Worm (Caenorhabditis elegans) whole organism, young adult: Measurements from ENCODE around the gene irld-15.
A peak's percentile ranks its signal among the peaks of the same experiment; 100 is the strongest.

ENCODE experiments used
- F10E7.11 ChIP-seq: sonication (generic microtip); optimal IDR thresholded peaks from 2 replicates; lab custom pipeline; 2017; ENCODE audit warnings: mild to moderate bottlenecking, missing genetic modification characterization, moderate library complexity, missing compliant biosample characterization
- F22D6.2 ChIP-seq: sonication (generic microtip); optimal IDR thresholded peaks from 2 replicates; lab custom pipeline; 2016; ENCODE audit warnings: mild to moderate bottlenecking, missing genetic modification characterization, missing compliant biosample characterization
- F33H1.4 ChIP-seq: fragments of 200-800 bp; sonication (Bioruptor generic); IDR thresholded peaks from 2 replicates; pipeline ENCODE4 v1.3.6; 2022; ENCODE audit warnings: missing genetic modification reagents, missing genetic modification characterization, missing compliant biosample characterization
- F39B2.1 ChIP-seq: fragments of 200-800 bp; sonication (Bioruptor generic); IDR thresholded peaks from 2 replicates; pipeline ENCODE4 v1.3.6; 2022; ENCODE audit warnings: missing genetic modification reagents, missing genetic modification characterization, missing compliant biosample characterization
- K11D2.4 ChIP-seq: fragments of 200-800 bp; sonication (Bioruptor generic); IDR thresholded peaks from 2 replicates; pipeline ENCODE4 v1.3.6; 2022; ENCODE audit warnings: missing genetic modification reagents, missing genetic modification characterization, missing compliant biosample characterization
- Y79H2A.3 ChIP-seq: fragments of 200-800 bp; sonication (Bioruptor generic); conservative IDR thresholded peaks from 2 replicates; pipeline ENCODE4 v1.3.6; 2022; ENCODE audit warnings: missing genetic modification reagents, missing genetic modification characterization, missing compliant biosample characterization
- ama-1 ChIP-seq, 3 experiments: fragments of 150-350 bp in 1 of 3; sonication (generic microtip) in 2 of 3; optimal IDR thresholded peaks; 2 replicates each; lab custom pipeline; 2014 to 2018; ENCODE audit warnings: missing biosample characterization in 2 of 3, missing genetic modification characterization in 2 of 3, missing genetic modification reagents in 2 of 3
- aptf-2 ChIP-seq: fragments of 200-800 bp; sonication (Bioruptor generic); conservative IDR thresholded peaks from 2 replicates; pipeline ENCODE4 v1.3.6; 2022; ENCODE audit warnings: missing genetic modification reagents, missing genetic modification characterization, missing compliant biosample characterization
- atf-7 ChIP-seq: sonication (generic microtip); optimal IDR thresholded peaks from 2 replicates; lab custom pipeline; 2017; ENCODE audit warnings: mild to moderate bottlenecking, missing genetic modification characterization, missing compliant biosample characterization
- attf-5 ChIP-seq: fragments of 200-800 bp; sonication (Bioruptor generic); optimal IDR thresholded peaks from 2 replicates; lab custom pipeline; 2018; ENCODE audit warnings: mild to moderate bottlenecking, missing genetic modification characterization, missing compliant biosample characterization
- bed-1 ChIP-seq: fragments of 200-800 bp; sonication (Bioruptor generic); IDR thresholded peaks from 2 replicates; pipeline ENCODE4 v1.3.6; 2022; ENCODE audit warnings: missing genetic modification reagents, missing genetic modification characterization, missing compliant biosample characterization
- bed-2 ChIP-seq: fragments of 200-800 bp; sonication (Bioruptor generic); IDR thresholded peaks from 2 replicates; pipeline ENCODE4 v1.3.6; 2022; ENCODE audit warnings: missing genetic modification reagents, missing genetic modification characterization, missing compliant biosample characterization
- ccch-3 ChIP-seq: fragments of 200-800 bp; sonication (Bioruptor generic); optimal IDR thresholded peaks from 2 replicates; lab custom pipeline; 2018; ENCODE audit warnings: mild to moderate bottlenecking, missing genetic modification characterization, missing compliant biosample characterization
- cebp-1 ChIP-seq, 2 experiments: fragments of 200-800 bp in 1 of 2; sonication (Bioruptor generic) in 1 of 2; sonication (generic microtip) in 1 of 2; IDR thresholded peaks in 1 of 2; optimal IDR thresholded peaks in 1 of 2; 2 replicates each; pipeline versions ENCODE4 v1.3.6 to Lab custom; 2017 to 2022; ENCODE audit warnings: missing compliant biosample characterization in 2 of 2, missing genetic modification characterization in 2 of 2, mild to moderate bottlenecking in 1 of 2, missing genetic modification reagents in 1 of 2, moderate library complexity in 1 of 2
- ceh-100 ChIP-seq: fragments of 200-800 bp; sonication (Bioruptor generic); IDR thresholded peaks from 2 replicates; pipeline ENCODE4 v1.3.6; 2022; ENCODE audit warnings: missing genetic modification reagents, missing genetic modification characterization, missing compliant biosample characterization
- ceh-79 ChIP-seq: sonication (generic microtip); optimal IDR thresholded peaks from 2 replicates; lab custom pipeline; 2017; ENCODE audit warnings: mild to moderate bottlenecking, missing genetic modification characterization, missing compliant biosample characterization
- egl-44 ChIP-seq: fragments of 200-800 bp; sonication (Bioruptor generic); IDR thresholded peaks from 2 replicates; pipeline ENCODE4 v1.3.6; 2022; ENCODE audit warnings: missing genetic modification reagents, missing genetic modification characterization, missing compliant biosample characterization
- egrh-3 ChIP-seq: fragments of 200-800 bp; sonication (Bioruptor generic); IDR thresholded peaks from 2 replicates; pipeline ENCODE4 v1.3.6; 2022; ENCODE audit warnings: missing genetic modification reagents, missing genetic modification characterization, missing compliant biosample characterization
- hlh-26 ChIP-seq: fragments of 200-800 bp; sonication (Bioruptor generic); conservative IDR thresholded peaks from 2 replicates; pipeline ENCODE4 v1.3.6; 2022; ENCODE audit warnings: missing genetic modification reagents, missing genetic modification characterization, missing compliant biosample characterization
- lag-1 ChIP-seq: fragments of 200-800 bp; sonication (Bioruptor generic); IDR thresholded peaks from 2 replicates; pipeline ENCODE4 v1.3.6; 2022; ENCODE audit warnings: missing genetic modification reagents, missing genetic modification characterization, missing compliant biosample characterization
- lin-54 ChIP-seq: fragments of 200-800 bp; sonication (Bioruptor generic); optimal IDR thresholded peaks from 2 replicates; lab custom pipeline; 2018; ENCODE audit warnings: mild to moderate bottlenecking, missing genetic modification characterization, missing compliant biosample characterization
- lsl-1 ChIP-seq: fragments of 200-800 bp; sonication (Bioruptor generic); optimal IDR thresholded peaks from 2 replicates; lab custom pipeline; 2018; ENCODE audit warnings: mild to moderate bottlenecking, missing genetic modification characterization, moderate library complexity, missing compliant biosample characterization
- madf-6 ChIP-seq: fragments of 200-800 bp; sonication (Bioruptor generic); IDR thresholded peaks from 2 replicates; pipeline ENCODE4 v1.3.6; 2022; ENCODE audit warnings: missing genetic modification reagents, missing genetic modification characterization, missing compliant biosample characterization
- madf-8 ChIP-seq: fragments of 200-800 bp; sonication (Bioruptor generic); conservative IDR thresholded peaks from 2 replicates; pipeline ENCODE4 v1.3.6; 2022; ENCODE audit warnings: missing genetic modification reagents, missing genetic modification characterization, missing compliant biosample characterization
- mes-4 ChIP-seq: sonication (generic microtip); optimal IDR thresholded peaks from 2 replicates; lab custom pipeline; 2016; ENCODE audit warnings: missing genotype, missing genetic modification characterization, missing compliant biosample characterization
- nfyb-1 ChIP-seq: fragments of 200-800 bp; sonication (Bioruptor generic); IDR thresholded peaks from 2 replicates; pipeline ENCODE4 v1.3.6; 2022; ENCODE audit warnings: missing genetic modification reagents, missing genetic modification characterization, missing compliant biosample characterization
- nhr-80 ChIP-seq: sonication (generic microtip); optimal IDR thresholded peaks from 2 replicates; lab custom pipeline; 2016; ENCODE audit warnings: missing genetic modification characterization, missing compliant biosample characterization
- rec-8 ChIP-seq, 2 experiments: sonication (generic microtip); optimal IDR thresholded peaks; 2 replicates each; lab custom pipeline; 2016; ENCODE audit warnings: mild to moderate bottlenecking in 2 of 2, missing genetic modification characterization in 2 of 2, missing genetic modification reagents in 2 of 2, missing genotype in 2 of 2, missing biosample characterization in 1 of 2, missing compliant biosample characterization in 1 of 2, moderate library complexity in 1 of 2
- rpc-1 ChIP-seq, 2 experiments: fragments of 150-350 bp in 1 of 2; sonication (generic microtip) in 1 of 2; optimal IDR thresholded peaks; 2 replicates each; lab custom pipeline; 2014 to 2018; ENCODE audit warnings: missing biosample characterization in 1 of 2, missing genetic modification characterization in 1 of 2, missing genetic modification reagents in 1 of 2, missing genotype in 1 of 2
- snpc-4 ChIP-seq, 5 experiments: fragments of 150-350 bp in 1 of 5; sonication (generic microtip) in 4 of 5; optimal IDR thresholded peaks; 2 replicates each; lab custom pipeline; 2014 to 2018; ENCODE audit warnings: missing genetic modification characterization in 5 of 5, missing biosample characterization in 3 of 5, antibody characterized with exemption in 2 of 5, mild to moderate bottlenecking in 2 of 5, missing compliant biosample characterization in 2 of 5, missing genotype in 2 of 5, moderate library complexity in 2 of 5, missing genetic modification reagents in 1 of 5
- ztf-18 ChIP-seq: sonication (generic microtip); optimal IDR thresholded peaks from 2 replicates; lab custom pipeline; 2016; ENCODE audit warnings: missing genotype, mild to moderate bottlenecking, missing genetic modification characterization, missing compliant biosample characterization

irld-15 gene

ce11 chrV:2266958-2267357 lies 36.7 kb downstream of the irld-15 start, which contains the start of gene nhr-275:
TSS of gene nhr-275 (minus strand) at chrV:2267058.
- TF ChIP-seq F22D6.2 (tag; lab: Kevin White, UChicago) (no peak), mes-4 (tag; lab: Kevin White, UChicago) (no peak), K11D2.4 (GFP tag; lab: Robert Waterston, UW) (no peak), ccch-3 (GFP tag; lab: Kevin White, UChicago) (no peak)

- no peak for TF ChIP-seq aptf-2 (GFP tag; lab: Robert Waterston, UW)
- TF ChIP-seq nhr-80 (tag; lab: Kevin White, UChicago), result no peak
- TF ChIP-seq hlh-26, result no peak
- no peak for TF ChIP-seq atf-7
- TF ChIP-seq madf-6 (GFP tag; lab: Robert Waterston, UW), result no peak
- TF ChIP-seq nfyb-1 (GFP tag; lab: Robert Waterston, UW), result no peak
- TF ChIP-seq bed-2 (GFP tag; lab: Robert Waterston, UW), result no peak
- TF ChIP-seq lsl-1, result no peak
- TF ChIP-seq egrh-3, result no peak
- TF ChIP-seq rpc-1 (optimal IDR thresholded peaks at IDR 0.05; lab: Kevin White, UChicago), result no peak
- TF ChIP-seq rpc-1 (tag; optimal IDR thresholded peaks at IDR 0.05; lab: Kevin White, UChicago), result no peak
- no peak for TF ChIP-seq madf-8 (GFP tag; lab: Robert Waterston, UW)
- TF ChIP-seq attf-5 (GFP tag; lab: Kevin White, UChicago), result no peak
- TF ChIP-seq snpc-4 (GFP tag; optimal IDR thresholded peaks at IDR 0.05; lab: Kevin White, UChicago), result no peak
- no peak for TF ChIP-seq snpc-4 (tag; optimal IDR thresholded peaks at IDR 0.05; lab: Kevin White, UChicago)
- no peak for TF ChIP-seq F10E7.11 (tag; lab: Kevin White, UChicago)
These were observed 38.8 kb downstream of the irld-15 start for ce11 chrV:2264925-2265324.

ce11 chrV:2264455-2264854 lies 39.2 kb downstream of the irld-15 start, which contains the start of gene nhr-183:
TSS of gene nhr-183 (minus strand) at chrV:2264634.
- peak; percentile 69; the same call in 1 of the 2 replicates for TF ChIP-seq cebp-1 (GFP tag; IDR thresholded peaks at IDR 0.05; lab: Robert Waterston, UW)
- TF ChIP-seq cebp-1 (tag; optimal IDR thresholded peaks at IDR 0.05; lab: Kevin White, UChicago), result peak; percentile 90
- no peak for TF ChIP-seq egl-44

- TF ChIP-seq F39B2.1 (GFP tag; lab: Robert Waterston, UW), result no peak
- TF ChIP-seq rpc-1 (optimal IDR thresholded peaks at IDR 0.05; lab: Kevin White, UChicago), result no peak
- TF ChIP-seq rpc-1 (tag; optimal IDR thresholded peaks at IDR 0.05; lab: Kevin White, UChicago), result no peak
- no peak for TF ChIP-seq ztf-18 (tag; lab: Kevin White, UChicago)
- no peak for TF ChIP-seq lag-1 (GFP tag; lab: Robert Waterston, UW)
- TF ChIP-seq bed-1, result no peak
- no peak for TF ChIP-seq Y79H2A.3 (GFP tag; lab: Robert Waterston, UW)
- TF ChIP-seq F33H1.4, result no peak
- TF ChIP-seq ceh-100 (GFP tag; lab: Robert Waterston, UW), result no peak
- TF ChIP-seq ceh-79 (tag; lab: Kevin White, UChicago), result no peak
- TF ChIP-seq rec-8 (tag; optimal IDR thresholded peaks at IDR 0.05; lab: Kevin White, UChicago), result no peak
- TF ChIP-seq cebp-1 (GFP tag; IDR thresholded peaks at IDR 0.05; lab: Robert Waterston, UW), result no peak
- no peak for TF ChIP-seq cebp-1 (tag; optimal IDR thresholded peaks at IDR 0.05; lab: Kevin White, UChicago)
- TF ChIP-seq ama-1 (optimal IDR thresholded peaks at IDR 0.05; lab: Kevin White, UChicago), result no peak
- no peak for TF ChIP-seq ama-1 (GFP tag; optimal IDR thresholded peaks at IDR 0.05; lab: Kevin White, UChicago)
- no peak for TF ChIP-seq egl-44
- no peak for TF ChIP-seq aptf-2 (GFP tag; lab: Robert Waterston, UW)
- TF ChIP-seq madf-6 (GFP tag; lab: Robert Waterston, UW), result no peak
- no peak for TF ChIP-seq lin-54 (GFP tag; lab: Kevin White, UChicago)
- TF ChIP-seq, all 124 proteins: peak for 0
These were observed 43.0 kb downstream of the irld-15 start, which contains the start of gene F41B5.12 for ce11 chrV:2260660-2261059. TSS of gene F41B5.12 (plus strand) at chrV:2260960.
